Fruit fly (Drosophila melanogaster) whole organism, embryonic: ENCODE data around the gene mRpS7.
A peak's percentile ranks its signal among the peaks of the same experiment; 100 is the strongest.

Source experiments
- Atf6 ChIP-seq: fragments of 200-800 bp; sonication (Bioruptor generic); IDR thresholded peaks from 2 replicates; pipeline ENCODE4 v1.3.6; 2022; ENCODE audit warnings: missing biosample characterization, missing genetic modification characterization
- BEAF-32 ChIP-seq: fragments of 200-800 bp; sonication (Bioruptor generic); optimal IDR thresholded peaks from 3 replicates; lab custom pipeline; 2017; ENCODE audit warnings: missing biosample characterization, missing genetic modification characterization, mild to moderate bottlenecking, moderate library complexity, missing genetic modification reagents
- BtbVII ChIP-seq: fragments of 200-800 bp; sonication (Bioruptor generic); optimal IDR thresholded peaks from 3 replicates; lab custom pipeline; 2017; ENCODE audit warnings: missing biosample characterization, mild to moderate bottlenecking, missing genetic modification characterization
- CG10267 ChIP-seq: fragments of 200-800 bp; sonication (Bioruptor generic); optimal IDR thresholded peaks from 2 replicates; lab custom pipeline; 2018; ENCODE audit warnings: missing biosample characterization, mild to moderate bottlenecking, missing genetic modification characterization, moderate library complexity
- CG11456 ChIP-seq: fragments of 200-800 bp; sonication (Bioruptor generic); IDR thresholded peaks from 3 replicates; pipeline ENCODE4 v1.3.6; 2022; ENCODE audit warnings: missing biosample characterization, missing genetic modification characterization
- CG11504 ChIP-seq: fragments of 200-800 bp; sonication (Bioruptor generic); optimal IDR thresholded peaks from 3 replicates; lab custom pipeline; 2019; ENCODE audit warnings: missing biosample characterization, mild to moderate bottlenecking, missing genetic modification characterization, moderate library complexity
- CG12299 ChIP-seq: fragments of 200-800 bp; sonication (Bioruptor generic); optimal IDR thresholded peaks from 2 replicates; lab custom pipeline; 2018; ENCODE audit warnings: missing biosample characterization, mild to moderate bottlenecking, missing genetic modification characterization
- CG17829 ChIP-seq: fragments of 200-800 bp; optimal IDR thresholded peaks from 2 replicates; lab custom pipeline; 2019; ENCODE audit warnings: missing biosample characterization, mild to moderate bottlenecking, missing genetic modification characterization, moderate library complexity
- CG18476 ChIP-seq: fragments of 200-800 bp; sonication (Bioruptor generic); optimal IDR thresholded peaks from 2 replicates; lab custom pipeline; 2016; ENCODE audit warnings: missing biosample characterization, mild to moderate bottlenecking, missing genetic modification characterization
- CG2199 ChIP-seq: fragments of 200-800 bp; sonication (Bioruptor generic); IDR thresholded peaks from 3 replicates; pipeline ENCODE4 v1.3.6; 2022; ENCODE audit warnings: missing biosample characterization, missing genetic modification characterization
- CG31224 ChIP-seq: fragments of 200-800 bp; sonication (Bioruptor generic); IDR thresholded peaks from 2 replicates; pipeline ENCODE4 v1.3.6; 2022; ENCODE audit warnings: missing biosample characterization, missing genetic modification characterization
- CG31365 ChIP-seq: fragments of 200-800 bp; sonication (Bioruptor generic); optimal IDR thresholded peaks from 2 replicates; lab custom pipeline; 2018; ENCODE audit warnings: missing biosample characterization, mild to moderate bottlenecking, missing genetic modification characterization
- CG31441 ChIP-seq: fragments of 200-800 bp; sonication (Bioruptor generic); IDR thresholded peaks from 2 replicates; pipeline ENCODE4 v1.3.6; 2022; ENCODE audit warnings: missing biosample characterization, missing genetic modification characterization
- CG4360 ChIP-seq: fragments of 200-800 bp; sonication (Bioruptor generic); IDR thresholded peaks from 2 replicates; pipeline ENCODE4 v1.3.6; 2022; ENCODE audit warnings: missing biosample characterization, missing genetic modification characterization
- CG4854 ChIP-seq: fragments of 200-800 bp; sonication (Bioruptor generic); optimal IDR thresholded peaks from 2 replicates; lab custom pipeline; 2016; ENCODE audit warnings: missing biosample characterization, missing genetic modification characterization, inconsistent platforms
- CG5180 ChIP-seq: fragments of 200-800 bp; sonication (Bioruptor generic); optimal IDR thresholded peaks from 3 replicates; lab custom pipeline; 2017; ENCODE audit warnings: missing biosample characterization, missing genetic modification characterization, mild to moderate bottlenecking, moderate library complexity, missing genetic modification reagents
- CG5245 ChIP-seq: fragments of 200-800 bp; sonication (Bioruptor generic); optimal IDR thresholded peaks from 3 replicates; lab custom pipeline; 2016; ENCODE audit warnings: missing biosample characterization, missing genetic modification characterization
- CG6683 ChIP-seq: fragments of 200-800 bp; sonication (Bioruptor generic); optimal IDR thresholded peaks from 2 replicates; lab custom pipeline; 2017; ENCODE audit warnings: missing biosample characterization, mild to moderate bottlenecking, missing genetic modification characterization, missing genetic modification reagents
- CG9437 ChIP-seq: fragments of 200-800 bp; sonication (Bioruptor generic); optimal IDR thresholded peaks from 2 replicates; lab custom pipeline; 2018; ENCODE audit warnings: missing biosample characterization, mild to moderate bottlenecking, missing genetic modification characterization
- Ets97D ChIP-seq: fragments of 200-800 bp; sonication (Bioruptor generic); optimal IDR thresholded peaks from 3 replicates; lab custom pipeline; 2016; ENCODE audit warnings: missing biosample characterization, missing genetic modification characterization
- HLH3B ChIP-seq: fragments of 200-800 bp; sonication (Bioruptor generic); IDR thresholded peaks from 2 replicates; pipeline ENCODE4 v1.3.6; 2022; ENCODE audit warnings: missing biosample characterization, missing genetic modification characterization
- HmgD ChIP-seq: fragments of 200-800 bp; sonication (Bioruptor generic); optimal IDR thresholded peaks from 3 replicates; lab custom pipeline; 2016; ENCODE audit warnings: missing biosample characterization, missing genetic modification characterization
- Lim3 ChIP-seq: fragments of 200-800 bp; sonication (Bioruptor generic); IDR thresholded peaks from 2 replicates; pipeline ENCODE4 v1.3.6; 2022; ENCODE audit warnings: missing biosample characterization, missing genetic modification characterization
- MBD-R2 ChIP-seq: fragments of 200-800 bp; sonication (Bioruptor generic); IDR thresholded peaks from 2 replicates; pipeline ENCODE4 v1.3.6; 2022; ENCODE audit warnings: missing biosample characterization, missing genetic modification characterization
- Mes4 ChIP-seq: fragments of 200-800 bp; sonication (Bioruptor generic); optimal IDR thresholded peaks from 2 replicates; lab custom pipeline; 2016; ENCODE audit warnings: missing biosample characterization, missing genetic modification characterization
- Mrtf ChIP-seq: fragments of 200-800 bp; sonication (Bioruptor generic); IDR thresholded peaks from 3 replicates; pipeline ENCODE4 v1.3.6; 2022; ENCODE audit warnings: missing biosample characterization, missing genetic modification characterization
- NFAT ChIP-seq: fragments of 200-800 bp; sonication (Bioruptor generic); IDR thresholded peaks from 2 replicates; pipeline ENCODE4 v1.3.6; 2022; ENCODE audit warnings: missing biosample characterization, missing genetic modification characterization
- Nf-YB ChIP-seq: fragments of 200-800 bp; sonication (Bioruptor generic); optimal IDR thresholded peaks from 3 replicates; lab custom pipeline; 2019; ENCODE audit warnings: missing biosample characterization, mild to moderate bottlenecking, missing genetic modification characterization, moderate library complexity
- Ravus ChIP-seq: fragments of 200-800 bp; sonication (Bioruptor generic); IDR thresholded peaks from 2 replicates; pipeline ENCODE4 v1.3.6; 2022; ENCODE audit warnings: missing biosample characterization, missing genetic modification characterization
- Sry-β ChIP-seq: fragments of 200-800 bp; sonication (Bioruptor generic); optimal IDR thresholded peaks from 2 replicates; lab custom pipeline; 2018; ENCODE audit warnings: missing biosample characterization, mild to moderate bottlenecking, missing genetic modification characterization, moderate library complexity
- Ssrp ChIP-seq: fragments of 200-800 bp; sonication (Bioruptor generic); optimal IDR thresholded peaks from 2 replicates; lab custom pipeline; 2018; ENCODE audit warnings: missing biosample characterization, mild to moderate bottlenecking, missing genetic modification characterization, moderate library complexity
- Trl ChIP-seq, 3 experiments: fragments of >200 bp in 2 of 3; fragments of 200-800 bp in 1 of 3; sonication (Bioruptor generic) in 1 of 3; optimal IDR thresholded peaks; 2 replicates in 1 of 3; 3 replicates in 2 of 3; lab custom pipeline; 2016 to 2017; ENCODE audit warnings: missing biosample characterization in 1 of 3, missing genetic modification characterization in 1 of 3
- ab ChIP-seq: fragments of 200-800 bp; sonication (Bioruptor generic); optimal IDR thresholded peaks from 2 replicates; lab custom pipeline; 2016; ENCODE audit warnings: missing biosample characterization, missing genetic modification characterization
- ase ChIP-seq: fragments of 200-800 bp; sonication (Bioruptor generic); IDR thresholded peaks from 3 replicates; pipeline ENCODE4 v1.3.6; 2022; ENCODE audit warnings: missing biosample characterization, missing genetic modification characterization
- ash1 ChIP-seq: fragments of 200-800 bp; sonication (Bioruptor generic); optimal IDR thresholded peaks from 2 replicates; lab custom pipeline; 2018; ENCODE audit warnings: missing biosample characterization, mild to moderate bottlenecking, missing genetic modification characterization
- bigmax ChIP-seq: fragments of 200-800 bp; sonication (Bioruptor generic); optimal IDR thresholded peaks from 2 replicates; lab custom pipeline; 2018; ENCODE audit warnings: missing biosample characterization, mild to moderate bottlenecking, missing genetic modification characterization
- cad ChIP-seq: fragments of >200 bp; optimal IDR thresholded peaks from 2 replicates; lab custom pipeline; 2017; ENCODE audit warnings: missing biosample characterization, missing genetic modification characterization
- chinmo ChIP-seq: fragments of 200-800 bp; sonication (Bioruptor generic); IDR thresholded peaks from 4 replicates; pipeline ENCODE4 v1.3.6; 2022; ENCODE audit warnings: missing biosample characterization, missing genetic modification characterization; ENCODE audit not compliant: partially characterized antibody
- corto ChIP-seq: fragments of 200-800 bp; sonication (Bioruptor generic); optimal IDR thresholded peaks from 2 replicates; lab custom pipeline; 2016; ENCODE audit warnings: missing biosample characterization, mild to moderate bottlenecking, missing genetic modification characterization, moderate library complexity
- cwo ChIP-seq: fragments of 200-800 bp; sonication (Bioruptor generic); optimal IDR thresholded peaks from 3 replicates; lab custom pipeline; 2017; ENCODE audit warnings: missing biosample characterization, missing genetic modification characterization, mild to moderate bottlenecking, moderate library complexity, missing genetic modification reagents
- danr ChIP-seq: fragments of 200-800 bp; sonication (Bioruptor generic); IDR thresholded peaks from 2 replicates; pipeline ENCODE4 v1.3.6; 2022; ENCODE audit warnings: missing biosample characterization, missing genetic modification characterization
- gem ChIP-seq: fragments of 200-800 bp; sonication (Bioruptor generic); optimal IDR thresholded peaks from 2 replicates; lab custom pipeline; 2019; ENCODE audit warnings: missing biosample characterization, mild to moderate bottlenecking, missing genetic modification characterization, moderate library complexity
- jigr1 ChIP-seq: fragments of 200-800 bp; sonication (Bioruptor generic); IDR thresholded peaks from 3 replicates; pipeline ENCODE4 v1.3.6; 2022; ENCODE audit warnings: missing biosample characterization, missing genetic modification characterization
- pfk ChIP-seq: fragments of 200-800 bp; sonication (Bioruptor generic); optimal IDR thresholded peaks from 2 replicates; lab custom pipeline; 2018; ENCODE audit warnings: missing biosample characterization, mild to moderate bottlenecking, missing genetic modification characterization, moderate library complexity
- ro ChIP-seq: fragments of 200-800 bp; sonication (Bioruptor generic); IDR thresholded peaks from 2 replicates; pipeline ENCODE4 v1.3.6; 2022; ENCODE audit warnings: missing biosample characterization, missing genetic modification characterization
- seq ChIP-seq: fragments of 200-800 bp; sonication (Bioruptor generic); IDR thresholded peaks from 2 replicates; pipeline ENCODE4 v1.3.6; 2022; ENCODE audit warnings: missing biosample characterization, missing genetic modification characterization
- sim ChIP-seq: fragments of 200-800 bp; sonication (Bioruptor generic); IDR thresholded peaks from 2 replicates; pipeline ENCODE4 v1.3.6; 2022; ENCODE audit warnings: missing biosample characterization, missing genetic modification characterization
- sqz ChIP-seq: fragments of 200-800 bp; sonication (Bioruptor generic); optimal IDR thresholded peaks from 3 replicates; lab custom pipeline; 2018; ENCODE audit warnings: missing biosample characterization, mild to moderate bottlenecking, missing genetic modification characterization
- stc ChIP-seq: fragments of 200-800 bp; sonication (Bioruptor generic); IDR thresholded peaks from 2 replicates; pipeline ENCODE4 v1.3.6; 2022; ENCODE audit warnings: missing biosample characterization, missing genetic modification characterization
- zfh2 ChIP-seq: fragments of 200-800 bp; sonication (Bioruptor generic); optimal IDR thresholded peaks from 2 replicates; lab custom pipeline; 2016; ENCODE audit warnings: missing biosample characterization, missing genetic modification characterization

mRpS7 gene

DNA sequence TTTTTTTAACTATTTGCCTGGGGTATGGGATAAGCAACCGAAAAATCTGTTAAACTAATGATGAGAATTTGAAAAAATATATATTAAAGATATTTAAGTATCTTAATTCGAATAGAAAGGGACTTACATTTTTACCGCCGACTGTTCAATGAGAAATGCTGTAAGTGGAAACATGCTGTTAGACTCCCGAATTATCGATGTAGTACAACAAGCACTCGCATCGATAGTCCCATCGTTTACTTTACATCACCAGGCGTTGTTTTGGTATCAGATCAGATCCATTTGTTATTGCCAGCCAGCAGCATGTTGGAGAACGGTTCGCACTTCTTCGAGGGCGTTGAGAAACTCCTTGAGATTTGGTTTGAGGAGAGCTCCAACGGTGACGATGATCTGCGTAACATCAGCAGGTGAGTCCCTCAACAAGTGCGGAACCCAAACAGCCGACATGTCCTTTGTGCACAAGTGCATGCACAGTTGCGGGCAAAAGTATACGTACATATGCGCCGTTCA lies 47.2 kb upstream of the mRpS7 start, which contains the start of gene SamDC (continued):
- peak; percentile 27 for TF ChIP-seq zfh2 (GFP tag; lab: Kevin White, UChicago)
- peak; percentile 36 for TF ChIP-seq BtbVII (GFP tag; lab: Kevin White, UChicago)
- no peak for TF ChIP-seq CG11456 (GFP tag; lab: Robert Waterston, UW)
- no peak for TF ChIP-seq ase (GFP tag; lab: Robert Waterston, UW)
- TF ChIP-seq bigmax (GFP tag; lab: Kevin White, UChicago): peak; percentile 46
- no peak for TF ChIP-seq CG31365 (tag; lab: Kevin White, UChicago)
- TF ChIP-seq seq (GFP tag; lab: Robert Waterston, UW): no peak
- peak; percentile 71; the same call in 1 of the 2 replicates for TF ChIP-seq NFAT (GFP tag; lab: Robert Waterston, UW)
- TF ChIP-seq CG12299 (tag; lab: Kevin White, UChicago): no peak
- no peak for TF ChIP-seq ro (GFP tag; lab: Robert Waterston, UW)
- peak; percentile 78 for TF ChIP-seq MBD-R2
- peak; percentile 58 for TF ChIP-seq CG10267 (tag; lab: Kevin White, UChicago)
- TF ChIP-seq CG5180 (GFP tag; lab: Kevin White, UChicago): peak; percentile 59
- no peak for TF ChIP-seq CG18476
- TF ChIP-seq cad (GFP tag; lab: Kevin White, UChicago): no peak
- no peak for TF ChIP-seq CG4854
- peak; percentile 14 for TF ChIP-seq CG5245
- TF ChIP-seq BEAF-32 (GFP tag; lab: Kevin White, UChicago): peak; percentile 88
- peak; percentile 67; the same call in 2 of the 3 replicates for TF ChIP-seq CG2199
- no peak for TF ChIP-seq CG6683 (GFP tag; lab: Kevin White, UChicago)
- no peak for TF ChIP-seq Trl (optimal IDR thresholded peaks at IDR 0.05; lab: Kevin White, UChicago)
- peak; percentile 58 for TF ChIP-seq Trl (GFP tag; optimal IDR thresholded peaks at IDR 0.05; lab: Kevin White, UChicago)
- 0 out of 2 replicates have a peak, but pooled peaks have one; percentile 31 for TF ChIP-seq CG4360 (GFP tag; lab: Robert Waterston, UW)
- TF ChIP-seq CG17829: peak; percentile 37
- TF ChIP-seq sim (GFP tag; lab: Robert Waterston, UW): no peak
- peak; percentile 42 for TF ChIP-seq Ets97D (GFP tag; lab: Kevin White, UChicago)
- peak; percentile 76 for TF ChIP-seq gem (tag; lab: Kevin White, UChicago)
- no peak for TF ChIP-seq Sry-β (GFP tag; lab: Kevin White, UChicago)
- TF ChIP-seq Ssrp (tag; lab: Kevin White, UChicago): peak; percentile 57
- peak; percentile 49; the same call in 1 of the 2 replicates for TF ChIP-seq CG31441 (GFP tag; lab: Robert Waterston, UW)
- peak; percentile 27 for TF ChIP-seq HmgD (GFP tag; lab: Kevin White, UChicago)
- TF ChIP-seq jigr1 (GFP tag; lab: Robert Waterston, UW): no peak; the same call in 2 of the 3 replicates
- TF ChIP-seq cwo (GFP tag; lab: Kevin White, UChicago): no peak
- peak; percentile 25 for TF ChIP-seq CG9437
- TF ChIP-seq CG31224: no peak
- TF ChIP-seq Lim3 (GFP tag; lab: Robert Waterston, UW): no peak
- peak; percentile 73 for TF ChIP-seq CG11504 (tag; lab: Kevin White, UChicago)
- TF ChIP-seq pfk: peak; percentile 61
- TF ChIP-seq ab (GFP tag; lab: Kevin White, UChicago): no peak
- TF ChIP-seq stc (GFP tag; lab: Robert Waterston, UW): peak; percentile 64; the same call in 1 of the 2 replicates
- no peak for TF ChIP-seq Mes4 (GFP tag; lab: Kevin White, UChicago)
- no peak for TF ChIP-seq sqz (GFP tag; lab: Kevin White, UChicago)
- TF ChIP-seq HLH3B (GFP tag; lab: Robert Waterston, UW): peak; percentile 52; the same call in 1 of the 2 replicates
- TF ChIP-seq Nf-YB (GFP tag; lab: Kevin White, UChicago): peak; percentile 4
- TF ChIP-seq ash1 (GFP tag; lab: Kevin White, UChicago): peak; percentile 16
- TF ChIP-seq corto: peak; percentile 19
- TF ChIP-seq danr (GFP tag; lab: Robert Waterston, UW): no peak
- peak; percentile 90; the same call in 3 of the 4 replicates for TF ChIP-seq chinmo (GFP tag; lab: Robert Waterston, UW)
- no peak for TF ChIP-seq Mrtf
- peak; percentile 46; the same call in 1 of the 2 replicates for TF ChIP-seq Atf6
- no peak for TF ChIP-seq Ravus
